Fruit fly (Drosophila melanogaster): ENCODE measurements around the gene Yp2.

dm6 chrX:10071516-10071915, 19.1 kb upstream of the Yp2 start:
- no peak for TF ChIP-seq foxo (GFP tag; optimal IDR thresholded peaks at IDR 0.05)
- no peak for TF ChIP-seq N (GFP tag; optimal IDR thresholded peaks at IDR 0.05)
- no peak for TF ChIP-seq Hr83 (GFP tag; optimal IDR thresholded peaks at IDR 0.05; ENCODE audit: poor library complexity, severe bottlenecking)
- no peak for TF ChIP-seq Hr78 (GFP tag; optimal IDR thresholded peaks at IDR 0.05)
- no peak for TF ChIP-seq lola (GFP tag; optimal IDR thresholded peaks at IDR 0.05)
- no peak for TF ChIP-seq Vsx2 (GFP tag; optimal IDR thresholded peaks at IDR 0.05; ENCODE audit: partially characterized antibody)
- no peak for TF ChIP-seq sage (GFP tag; optimal IDR thresholded peaks at IDR 0.05)
- TF ChIP-seq psq (GFP tag; optimal IDR thresholded peaks at IDR 0.05): no peak
- TF ChIP-seq brk (GFP tag; optimal IDR thresholded peaks at IDR 0.05): no peak
- TF ChIP-seq Jra (GFP tag; optimal IDR thresholded peaks at IDR 0.05): no peak
- TF ChIP-seq Myc (optimal IDR thresholded peaks at IDR 0.05): no peak
- TF ChIP-seq tai (GFP tag; optimal IDR thresholded peaks at IDR 0.05): no peak
